Fruit fly (Drosophila melanogaster) whole organism, embryonic: Measurements from ENCODE around the gene CG44005.
A peak's percentile ranks its signal among the peaks of the same experiment; 100 is the strongest.

Experiments
- Awh ChIP-seq: fragments of 200-800 bp; sonication (Bioruptor generic); IDR thresholded peaks from 2 replicates; pipeline ENCODE4, ENCODE4 v1.3.6; 2022; ENCODE audit warnings: missing biosample characterization, missing genetic modification characterization
- CG10321 ChIP-seq: fragments of 200-800 bp; sonication (Bioruptor generic); IDR thresholded peaks from 2 replicates; pipeline ENCODE4 v1.3.6; 2022; ENCODE audit warnings: missing biosample characterization, missing genetic modification characterization
- CG10543 ChIP-seq: fragments of 200-800 bp; sonication (Bioruptor generic); optimal IDR thresholded peaks from 3 replicates; lab custom pipeline; 2017; ENCODE audit warnings: missing biosample characterization, mild to moderate bottlenecking, missing genetic modification characterization, moderate library complexity
- CG11085 ChIP-seq: fragments of 200-800 bp; sonication (Bioruptor generic); IDR thresholded peaks from 2 replicates; pipeline ENCODE4 v1.3.6; 2022; ENCODE audit warnings: missing biosample characterization, missing genetic modification characterization
- CG11560 ChIP-seq: fragments of 200-800 bp; sonication (Bioruptor generic); IDR thresholded peaks from 3 replicates; pipeline ENCODE4 v1.3.6; 2022; ENCODE audit warnings: missing biosample characterization, missing genetic modification characterization
- CG13287 ChIP-seq: fragments of 200-800 bp; sonication (Bioruptor generic); IDR thresholded peaks from 2 replicates; pipeline ENCODE4 v1.3.6; 2022; ENCODE audit warnings: missing biosample characterization, missing genetic modification characterization; ENCODE audit not compliant: partially characterized antibody
- CG14441 ChIP-seq: fragments of 200-800 bp; sonication (Bioruptor generic); IDR thresholded peaks from 2 replicates; pipeline ENCODE4 v1.3.6; 2022; ENCODE audit warnings: missing biosample characterization, missing genetic modification characterization
- CG15269 ChIP-seq: fragments of 200-800 bp; sonication (Bioruptor generic); optimal IDR thresholded peaks from 2 replicates; lab custom pipeline; 2018; ENCODE audit warnings: missing biosample characterization, mild to moderate bottlenecking, missing genetic modification characterization, moderate library complexity
- CG17385 ChIP-seq: fragments of 200-800 bp; sonication (Bioruptor generic); optimal IDR thresholded peaks from 3 replicates; lab custom pipeline; 2018; ENCODE audit warnings: missing biosample characterization, mild to moderate bottlenecking, missing genetic modification characterization
- CG2116 ChIP-seq: fragments of 200-800 bp; sonication (Bioruptor generic); optimal IDR thresholded peaks from 3 replicates; lab custom pipeline; 2018; ENCODE audit warnings: missing biosample characterization, mild to moderate bottlenecking, missing genetic modification characterization
- CG2129 ChIP-seq: fragments of 200-800 bp; sonication (Bioruptor generic); IDR thresholded peaks from 2 replicates; pipeline ENCODE4 v1.3.6; 2022; ENCODE audit warnings: missing biosample characterization, missing genetic modification characterization; ENCODE audit not compliant: partially characterized antibody
- CG34422 ChIP-seq: fragments of 200-800 bp; sonication (Bioruptor generic); IDR thresholded peaks from 3 replicates; pipeline ENCODE4 v1.3.6; 2022; ENCODE audit warnings: missing biosample characterization, missing genetic modification characterization
- CG3726 ChIP-seq: fragments of 200-800 bp; sonication (Bioruptor generic); IDR thresholded peaks from 3 replicates; pipeline ENCODE4, ENCODE4 v1.3.6; 2022; ENCODE audit warnings: missing biosample characterization, missing genetic modification characterization
- CG4424 ChIP-seq: fragments of 200-800 bp; sonication (Bioruptor generic); optimal IDR thresholded peaks from 3 replicates; lab custom pipeline; 2016; ENCODE audit warnings: missing biosample characterization, missing genetic modification characterization
- CG4617 ChIP-seq: fragments of 200-800 bp; sonication (Bioruptor generic); optimal IDR thresholded peaks from 3 replicates; lab custom pipeline; 2016; ENCODE audit warnings: missing biosample characterization, missing genetic modification characterization, borderline replicate concordance
- CG4730 ChIP-seq: fragments of 200-800 bp; sonication (Bioruptor generic); IDR thresholded peaks from 2 replicates; pipeline ENCODE4 v1.3.6; 2022; ENCODE audit warnings: missing biosample characterization, missing genetic modification characterization
- CG8478 ChIP-seq: fragments of >200 bp; optimal IDR thresholded peaks from 2 replicates; lab custom pipeline; 2018
- Dbx ChIP-seq: fragments of 200-800 bp; sonication (Bioruptor generic); IDR thresholded peaks from 3 replicates; pipeline ENCODE4 v1.3.6; 2022; ENCODE audit warnings: missing biosample characterization, missing genetic modification characterization
- Dp ChIP-seq: fragments of 200-800 bp; sonication (Bioruptor generic); optimal IDR thresholded peaks from 2 replicates; lab custom pipeline; 2018; ENCODE audit warnings: missing biosample characterization, mild to moderate bottlenecking, missing genetic modification characterization, moderate library complexity
- Drgx ChIP-seq: fragments of 200-800 bp; sonication (Bioruptor generic); IDR thresholded peaks from 2 replicates; pipeline ENCODE4 v1.3.6; 2022; ENCODE audit warnings: missing biosample characterization, missing genetic modification characterization
- Eip74EF ChIP-seq, 2 experiments: fragments of 200-800 bp in 1 of 2; fragments of >200 bp in 1 of 2; sonication (Bioruptor generic) in 1 of 2; optimal IDR thresholded peaks; 2 replicates each; lab custom pipeline; 2017 to 2019; ENCODE audit warnings: missing biosample characterization in 2 of 2, missing genetic modification characterization in 2 of 2, mild to moderate bottlenecking in 1 of 2, moderate library complexity in 1 of 2
- Ets65A ChIP-seq: fragments of 200-800 bp; sonication (Bioruptor generic); peaks from one replicate; lab custom pipeline; 2016; ENCODE audit warnings: missing biosample characterization, missing genetic modification characterization
- Kr ChIP-seq: fragments of 200-800 bp; sonication (Bioruptor generic); optimal IDR thresholded peaks from 2 replicates; lab custom pipeline; 2017; ENCODE audit warnings: missing biosample characterization, mild to moderate bottlenecking, missing genetic modification characterization
- MBD-R2 ChIP-seq: fragments of 200-800 bp; sonication (Bioruptor generic); IDR thresholded peaks from 2 replicates; pipeline ENCODE4 v1.3.6; 2022; ENCODE audit warnings: missing biosample characterization, missing genetic modification characterization
- Med ChIP-seq: fragments of 200-800 bp; sonication (Bioruptor generic); peaks from one replicate; lab custom pipeline; 2016; ENCODE audit warnings: missing biosample characterization, missing genetic modification characterization, mild to moderate bottlenecking, inconsistent platforms, moderate library complexity
- Nf-YA ChIP-seq: fragments of 200-800 bp; sonication (Bioruptor generic); IDR thresholded peaks from 2 replicates; pipeline ENCODE4 v1.3.6; 2022; ENCODE audit warnings: missing biosample characterization, missing genetic modification characterization
- Nf-YB ChIP-seq: fragments of 200-800 bp; sonication (Bioruptor generic); optimal IDR thresholded peaks from 3 replicates; lab custom pipeline; 2019; ENCODE audit warnings: missing biosample characterization, mild to moderate bottlenecking, missing genetic modification characterization, moderate library complexity
- Optix ChIP-seq: fragments of 200-800 bp; sonication (Bioruptor generic); IDR thresholded peaks from 3 replicates; pipeline ENCODE4 v1.3.6; 2022; ENCODE audit warnings: missing biosample characterization, missing genetic modification characterization
- ara ChIP-seq: fragments of 200-800 bp; sonication (Bioruptor generic); IDR thresholded peaks from 2 replicates; pipeline ENCODE4 v1.3.6; 2022; ENCODE audit warnings: missing biosample characterization, missing genetic modification characterization
- bab2 ChIP-seq: fragments of 200-800 bp; sonication (Bioruptor generic); optimal IDR thresholded peaks from 2 replicates; lab custom pipeline; 2016; ENCODE audit warnings: missing biosample characterization, missing genetic modification characterization
- br ChIP-seq: fragments of >200 bp; optimal IDR thresholded peaks from 2 replicates; lab custom pipeline; 2017
- bsh ChIP-seq, 2 experiments: fragments of 200-800 bp; sonication (Bioruptor generic); optimal IDR thresholded peaks; 2 replicates each; lab custom pipeline; 2017 to 2018; ENCODE audit warnings: mild to moderate bottlenecking in 2 of 2, missing biosample characterization in 2 of 2, missing genetic modification characterization in 2 of 2, moderate library complexity in 1 of 2
- dm ChIP-seq: fragments of 200-800 bp; sonication (Bioruptor generic); optimal IDR thresholded peaks from 3 replicates; lab custom pipeline; 2016; ENCODE audit warnings: missing biosample characterization, missing genetic modification characterization
- fu2 ChIP-seq: fragments of 200-800 bp; sonication (Bioruptor generic); optimal IDR thresholded peaks from 2 replicates; lab custom pipeline; 2016; ENCODE audit warnings: missing biosample characterization, missing genetic modification characterization
- gro ChIP-seq: fragments of 200-800 bp; sonication (Bioruptor generic); optimal IDR thresholded peaks from 2 replicates; lab custom pipeline; 2016; ENCODE audit warnings: missing biosample characterization, missing genetic modification characterization
- hbn ChIP-seq: fragments of 200-800 bp; sonication (Bioruptor generic); IDR thresholded peaks from 2 replicates; pipeline ENCODE4 v1.3.6; 2022; ENCODE audit warnings: missing biosample characterization, missing genetic modification characterization; ENCODE audit not compliant: partially characterized antibody
- nom ChIP-seq: fragments of 200-800 bp; sonication (Bioruptor generic); optimal IDR thresholded peaks from 2 replicates; lab custom pipeline; 2017; ENCODE audit warnings: missing biosample characterization, missing genetic modification characterization, mild to moderate bottlenecking, moderate library complexity, missing genetic modification reagents
- ranshi ChIP-seq: fragments of 200-800 bp; sonication (Bioruptor generic); IDR thresholded peaks from 2 replicates; pipeline ENCODE4 v1.3.6; 2022; ENCODE audit warnings: missing biosample characterization, missing genetic modification characterization
- sens ChIP-seq: fragments of 200-800 bp; sonication (Bioruptor generic); peaks from one replicate; lab custom pipeline; 2016; ENCODE audit warnings: missing biosample characterization, missing genetic modification characterization
- sens-2 ChIP-seq: fragments of 200-800 bp; sonication (Bioruptor generic); IDR thresholded peaks from 2 replicates; pipeline ENCODE4 v1.3.6; 2022; ENCODE audit warnings: missing biosample characterization, missing genetic modification characterization
- sug ChIP-seq: fragments of 200-800 bp; optimal IDR thresholded peaks from 2 replicates; lab custom pipeline; 2019; ENCODE audit warnings: missing biosample characterization, mild to moderate bottlenecking, missing genetic modification characterization, moderate library complexity
- zfh2 ChIP-seq: fragments of 200-800 bp; sonication (Bioruptor generic); optimal IDR thresholded peaks from 2 replicates; lab custom pipeline; 2016; ENCODE audit warnings: missing biosample characterization, missing genetic modification characterization

Gene CG44005

dm6 chr3L:18081957-18082356 lies 10.0 kb upstream of the CG44005 start (continued):
- peak; percentile 34 for TF ChIP-seq Med
- 0 out of 3 replicates have a peak, but pooled peaks have one; percentile 18 for TF ChIP-seq CG34422 (GFP tag; lab: Robert Waterston, UW)

- TF ChIP-seq fu2 (GFP tag; lab: Kevin White, UChicago) = no peak
- TF ChIP-seq Dbx (GFP tag; lab: Robert Waterston, UW) = no peak
- TF ChIP-seq MBD-R2 (GFP tag; lab: Robert Waterston, UW) = no peak
- TF ChIP-seq Nf-YA (GFP tag; lab: Robert Waterston, UW) = no peak
- no peak for TF ChIP-seq Optix (GFP tag; lab: Robert Waterston, UW)
- no peak for TF ChIP-seq dm
- no peak for TF ChIP-seq CG14441 (GFP tag; lab: Robert Waterston, UW)
- no peak for TF ChIP-seq CG2129
- TF ChIP-seq CG4730 (GFP tag; lab: Robert Waterston, UW) = no peak
- TF ChIP-seq br (lab: Kevin White, UChicago) = no peak
- no peak for TF ChIP-seq CG11085 (GFP tag; lab: Robert Waterston, UW)
- no peak for TF ChIP-seq CG3726
- TF ChIP-seq CG11560 (tag; lab: Robert Waterston, UW) = no peak
- no peak for TF ChIP-seq CG17385 (GFP tag; lab: Kevin White, UChicago)
- TF ChIP-seq nom = no peak
- no peak for TF ChIP-seq CG4424 (GFP tag; lab: Kevin White, UChicago)
- TF ChIP-seq Awh (GFP tag; lab: Robert Waterston, UW) = no peak
Observed at dm6 chr3L:18081494-18081893, 9.6 kb upstream of the CG44005 start.

- no peak for TF ChIP-seq CG8478 (lab: Kevin White, UChicago)
- no peak for TF ChIP-seq CG13287
- peak; percentile 60 for TF ChIP-seq Drgx (GFP tag; lab: Robert Waterston, UW)
- no peak for TF ChIP-seq Kr (GFP tag; lab: Kevin White, UChicago)
- peak; percentile 67 for TF ChIP-seq Ets65A
- TF ChIP-seq sug (tag; lab: Kevin White, UChicago) = no peak
- no peak for TF ChIP-seq CG10543 (GFP tag; lab: Kevin White, UChicago)
- TF ChIP-seq ranshi (GFP tag; lab: Robert Waterston, UW) = no peak
- no peak for TF ChIP-seq CG14441 (GFP tag; lab: Robert Waterston, UW)
- peak; percentile 96 for TF ChIP-seq nom
- no peak for TF ChIP-seq zfh2 (GFP tag; lab: Kevin White, UChicago)
- TF ChIP-seq gro = no peak
- TF ChIP-seq bab2 (GFP tag; lab: Kevin White, UChicago) = no peak
- TF ChIP-seq ara (GFP tag; lab: Robert Waterston, UW) = no peak
- TF ChIP-seq sens-2 = no peak
- no peak for TF ChIP-seq hbn (GFP tag; lab: Robert Waterston, UW)
- no peak for TF ChIP-seq Nf-YB (GFP tag; lab: Kevin White, UChicago)
- TF ChIP-seq CG4617 = no peak
- no peak for TF ChIP-seq Dp (GFP tag; lab: Kevin White, UChicago)
- peak in 1 of 2 experiments; percentile 98 for TF ChIP-seq bsh (GFP tag; optimal IDR thresholded peaks at IDR 0.05; lab: Kevin White, UChicago)
- no peak for TF ChIP-seq CG10321 (GFP tag; lab: Robert Waterston, UW)
- no peak for TF ChIP-seq Eip74EF (GFP tag; optimal IDR thresholded peaks at IDR 0.05; lab: Kevin White, UChicago)
- no peak for TF ChIP-seq CG15269 (tag; lab: Kevin White, UChicago)
- TF ChIP-seq sens (GFP tag; lab: Kevin White, UChicago) = peak; percentile 26
- TF ChIP-seq CG2116 (GFP tag; lab: Kevin White, UChicago) = no peak
Observed at dm6 chr3L:18079610-18080497, 7.9 kb upstream of the CG44005 start.
